Worm (Caenorhabditis elegans) whole organism, young adult: ENCODE data around the gene srbc-76.

Source experiments
- B0035.1 ChIP-seq: sonication (generic microtip); optimal IDR thresholded peaks from 2 replicates; lab custom pipeline; 2016; ENCODE audit warnings: missing genetic modification characterization, mild to moderate bottlenecking, missing compliant biosample characterization, missing genotype, missing genetic modification reagents
- C06A6.2 ChIP-seq: fragments of 200-800 bp; sonication (Bioruptor generic); conservative IDR thresholded peaks from 2 replicates; pipeline ENCODE4 v1.3.6; 2022; ENCODE audit warnings: missing genetic modification characterization, missing compliant biosample characterization
- D2030.7 ChIP-seq: fragments of 200-800 bp; sonication (Bioruptor generic); IDR thresholded peaks from 2 replicates; pipeline ENCODE4 v1.3.6; 2022; ENCODE audit warnings: missing genetic modification reagents, missing genetic modification characterization, missing compliant biosample characterization
- F55B11.4 ChIP-seq: sonication (generic microtip); optimal IDR thresholded peaks from 2 replicates; lab custom pipeline; 2016; ENCODE audit warnings: missing compliant biosample characterization, missing genetic modification characterization, borderline replicate concordance; ENCODE audit not compliant: insufficient read depth
- T26A5.8 ChIP-seq: sonication (generic microtip); optimal IDR thresholded peaks from 2 replicates; lab custom pipeline; 2016; ENCODE audit warnings: missing genetic modification characterization, missing compliant biosample characterization
- aptf-2 ChIP-seq: fragments of 200-800 bp; sonication (Bioruptor generic); conservative IDR thresholded peaks from 2 replicates; pipeline ENCODE4 v1.3.6; 2022; ENCODE audit warnings: missing genetic modification reagents, missing genetic modification characterization, missing compliant biosample characterization
- aptf-3 ChIP-seq: fragments of 200-800 bp; sonication (Bioruptor generic); IDR thresholded peaks from 2 replicates; pipeline ENCODE4 v1.3.6; 2022; ENCODE audit warnings: missing genetic modification characterization, missing compliant biosample characterization
- attf-5 ChIP-seq: fragments of 200-800 bp; sonication (Bioruptor generic); optimal IDR thresholded peaks from 2 replicates; lab custom pipeline; 2018; ENCODE audit warnings: mild to moderate bottlenecking, missing genetic modification characterization, missing compliant biosample characterization
- bed-1 ChIP-seq: fragments of 200-800 bp; sonication (Bioruptor generic); IDR thresholded peaks from 2 replicates; pipeline ENCODE4 v1.3.6; 2022; ENCODE audit warnings: missing genetic modification reagents, missing genetic modification characterization, missing compliant biosample characterization
- bed-2 ChIP-seq: fragments of 200-800 bp; sonication (Bioruptor generic); IDR thresholded peaks from 2 replicates; pipeline ENCODE4 v1.3.6; 2022; ENCODE audit warnings: missing genetic modification reagents, missing genetic modification characterization, missing compliant biosample characterization
- ceh-58 ChIP-seq: fragments of 200-800 bp; sonication (Bioruptor generic); IDR thresholded peaks from 2 replicates; pipeline ENCODE4 v1.3.6; 2022; ENCODE audit warnings: missing genetic modification characterization, missing compliant biosample characterization
- ceh-79 ChIP-seq: sonication (generic microtip); optimal IDR thresholded peaks from 2 replicates; lab custom pipeline; 2017; ENCODE audit warnings: mild to moderate bottlenecking, missing genetic modification characterization, missing compliant biosample characterization
- chd-7 ChIP-seq: sonication (generic microtip); optimal IDR thresholded peaks from 2 replicates; lab custom pipeline; 2016; ENCODE audit warnings: mild to moderate bottlenecking, missing genetic modification characterization, moderate library complexity, missing compliant biosample characterization
- dpff-1 ChIP-seq: sonication (generic microtip); optimal IDR thresholded peaks from 2 replicates; lab custom pipeline; 2017; ENCODE audit warnings: mild to moderate bottlenecking, missing genetic modification characterization, missing compliant biosample characterization
- dpl-1 ChIP-seq: fragments of 150-350 bp; optimal IDR thresholded peaks from 2 replicates; lab custom pipeline; 2014; ENCODE audit warnings: missing biosample characterization, missing genetic modification reagents, missing genetic modification characterization
- ekl-4 ChIP-seq: fragments of 200-800 bp; sonication (Bioruptor generic); IDR thresholded peaks from 2 replicates; pipeline ENCODE4 v1.3.6; 2022; ENCODE audit warnings: missing genetic modification reagents, missing genetic modification characterization, missing compliant biosample characterization
- hlh-26 ChIP-seq: fragments of 200-800 bp; sonication (Bioruptor generic); conservative IDR thresholded peaks from 2 replicates; pipeline ENCODE4 v1.3.6; 2022; ENCODE audit warnings: missing genetic modification reagents, missing genetic modification characterization, missing compliant biosample characterization
- hsf-1 ChIP-seq: fragments of 200-800 bp; sonication (Bioruptor generic); IDR thresholded peaks from 2 replicates; pipeline ENCODE4 v1.3.6; 2022; ENCODE audit warnings: missing genetic modification reagents, missing genetic modification characterization, missing compliant biosample characterization
- let-526 ChIP-seq: fragments of 200-800 bp; sonication (Bioruptor generic); IDR thresholded peaks from 2 replicates; pipeline ENCODE4 v1.3.6; 2022; ENCODE audit warnings: missing genetic modification reagents, missing genetic modification characterization, missing compliant biosample characterization
- let-607 ChIP-seq, 2 experiments: fragments of 200-800 bp in 1 of 2; sonication (Bioruptor generic) in 1 of 2; sonication (generic microtip) in 1 of 2; optimal IDR thresholded peaks; 2 replicates each; lab custom pipeline; 2016 to 2018; ENCODE audit warnings: mild to moderate bottlenecking in 2 of 2, missing compliant biosample characterization in 2 of 2, missing genetic modification characterization in 2 of 2, moderate library complexity in 2 of 2, missing genotype in 1 of 2
- lsy-27 ChIP-seq: sonication (generic microtip); optimal IDR thresholded peaks from 2 replicates; lab custom pipeline; 2017; ENCODE audit warnings: missing genetic modification characterization, mild to moderate bottlenecking, missing compliant biosample characterization, antibody characterized with exemption, missing genotype, borderline replicate concordance; ENCODE audit not compliant: insufficient read depth
- madf-3 ChIP-seq: fragments of 200-800 bp; sonication (Bioruptor generic); IDR thresholded peaks from 2 replicates; pipeline ENCODE4 v1.3.6; 2022; ENCODE audit warnings: missing genetic modification reagents, missing genetic modification characterization, missing compliant biosample characterization
- madf-8 ChIP-seq: fragments of 200-800 bp; sonication (Bioruptor generic); conservative IDR thresholded peaks from 2 replicates; pipeline ENCODE4 v1.3.6; 2022; ENCODE audit warnings: missing genetic modification reagents, missing genetic modification characterization, missing compliant biosample characterization
- mcd-1 ChIP-seq: fragments of 200-800 bp; sonication (Bioruptor generic); IDR thresholded peaks from 2 replicates; pipeline ENCODE4 v1.3.6; 2022; ENCODE audit warnings: missing genetic modification reagents, missing genetic modification characterization, missing compliant biosample characterization
- nfya-1 ChIP-seq: sonication (generic microtip); optimal IDR thresholded peaks from 2 replicates; lab custom pipeline; 2017; ENCODE audit warnings: antibody characterized with exemption, missing compliant biosample characterization, missing genetic modification characterization, borderline replicate concordance; ENCODE audit not compliant: insufficient read depth
- nfya-2 ChIP-seq: fragments of 200-800 bp; sonication (Bioruptor generic); IDR thresholded peaks from 2 replicates; pipeline ENCODE4 v1.3.6; 2022; ENCODE audit warnings: missing genetic modification reagents, missing genetic modification characterization, missing compliant biosample characterization
- nhr-90 ChIP-seq: sonication (generic microtip); optimal IDR thresholded peaks from 2 replicates; lab custom pipeline; 2016; ENCODE audit warnings: missing genotype, mild to moderate bottlenecking, missing genetic modification characterization, missing compliant biosample characterization
- pha-4 ChIP-seq: fragments of 150-350 bp; sonication (generic microtip); optimal IDR thresholded peaks from 2 replicates; lab custom pipeline; 2014; ENCODE audit warnings: missing biosample characterization, missing genetic modification reagents, missing genetic modification characterization
- rcor-1 ChIP-seq: fragments of 200-800 bp; sonication (Bioruptor generic); IDR thresholded peaks from 2 replicates; pipeline ENCODE4 v1.3.6; 2022; ENCODE audit warnings: missing genetic modification reagents, missing genetic modification characterization, missing compliant biosample characterization
- snpc-1.1 ChIP-seq: sonication (generic microtip); optimal IDR thresholded peaks from 2 replicates; lab custom pipeline; 2017; ENCODE audit warnings: missing genetic modification characterization, mild to moderate bottlenecking, missing compliant biosample characterization, antibody characterized with exemption, moderate library complexity, missing genotype, missing genetic modification reagents; ENCODE audit not compliant: insufficient read depth
- snpc-1.3 ChIP-seq: sonication (generic microtip); optimal IDR thresholded peaks from 2 replicates; lab custom pipeline; 2017; ENCODE audit warnings: missing genetic modification characterization, mild to moderate bottlenecking, missing compliant biosample characterization, antibody characterized with exemption, moderate library complexity, missing genotype, missing genetic modification reagents; ENCODE audit not compliant: insufficient read depth
- somi-1 ChIP-seq: fragments of 200-800 bp; sonication (Bioruptor generic); optimal IDR thresholded peaks from 2 replicates; lab custom pipeline; 2018; ENCODE audit warnings: mild to moderate bottlenecking, missing genetic modification characterization, missing compliant biosample characterization
- sptf-2 ChIP-seq: fragments of 200-800 bp; sonication (Bioruptor generic); optimal IDR thresholded peaks from 2 replicates; lab custom pipeline; 2018; ENCODE audit warnings: mild to moderate bottlenecking, missing genetic modification characterization, missing compliant biosample characterization
- unc-130 ChIP-seq: sonication (generic microtip); optimal IDR thresholded peaks from 2 replicates; lab custom pipeline; 2016; ENCODE audit warnings: missing genetic modification reagents, missing genetic modification characterization, missing compliant biosample characterization
- ztf-18 ChIP-seq: sonication (generic microtip); optimal IDR thresholded peaks from 2 replicates; lab custom pipeline; 2016; ENCODE audit warnings: missing genotype, mild to moderate bottlenecking, missing genetic modification characterization, missing compliant biosample characterization
- ztf-22 ChIP-seq: fragments of 200-800 bp; sonication (Bioruptor generic); optimal IDR thresholded peaks from 2 replicates; lab custom pipeline; 2018; ENCODE audit warnings: mild to moderate bottlenecking, missing genetic modification characterization, moderate library complexity, missing compliant biosample characterization
- ztf-3 ChIP-seq: fragments of 200-800 bp; sonication (Bioruptor generic); optimal IDR thresholded peaks from 2 replicates; lab custom pipeline; 2018; ENCODE audit warnings: mild to moderate bottlenecking, missing genetic modification characterization, missing compliant biosample characterization
- ztf-6 ChIP-seq: fragments of 200-800 bp; sonication (Bioruptor generic); IDR thresholded peaks from 2 replicates; pipeline ENCODE4 v1.3.6; 2022; ENCODE audit warnings: missing genetic modification reagents, missing genetic modification characterization, missing compliant biosample characterization

Gene srbc-76

ce11 chrV:15223668-15224067 lies 28.5 kb upstream of the srbc-76 start, which contains the start of gene srw-24:
Gene srw-24 (plus strand): TSS chrV:15223968.
- TF ChIP-seq dpl-1 (GFP tag; lab: Kevin White, UChicago), result no peak
- no peak for TF ChIP-seq rcor-1
- no peak for TF ChIP-seq snpc-1.3 (tag; lab: Kevin White, UChicago)
- no peak for TF ChIP-seq mcd-1 (GFP tag; lab: Robert Waterston, UW)
- TF ChIP-seq D2030.7 (GFP tag; lab: Robert Waterston, UW), result no peak
- TF ChIP-seq ceh-79 (tag; lab: Kevin White, UChicago), result no peak
- TF ChIP-seq madf-3, result no peak
- TF ChIP-seq pha-4 (tag; lab: Kevin White, UChicago), result no peak
- no peak for TF ChIP-seq ztf-22
- TF ChIP-seq unc-130 (GFP tag; lab: Kevin White, UChicago), result no peak
- no peak for TF ChIP-seq let-607 (tag; optimal IDR thresholded peaks at IDR 0.05; lab: Kevin White, UChicago)
- no peak for TF ChIP-seq somi-1
- no peak for TF ChIP-seq nfya-2 (GFP tag; lab: Robert Waterston, UW)
- no peak for TF ChIP-seq sptf-2 (GFP tag; lab: Kevin White, UChicago)
- no peak for TF ChIP-seq hlh-26 (GFP tag; lab: Robert Waterston, UW)
- TF ChIP-seq chd-7, result no peak
- no peak for TF ChIP-seq bed-1
- no peak for TF ChIP-seq lsy-27
- no peak for TF ChIP-seq F55B11.4 (tag; lab: Kevin White, UChicago)
- TF ChIP-seq ceh-58 (GFP tag; lab: Robert Waterston, UW), result no peak
- TF ChIP-seq, all 124 proteins: peak for 0

DNA sequence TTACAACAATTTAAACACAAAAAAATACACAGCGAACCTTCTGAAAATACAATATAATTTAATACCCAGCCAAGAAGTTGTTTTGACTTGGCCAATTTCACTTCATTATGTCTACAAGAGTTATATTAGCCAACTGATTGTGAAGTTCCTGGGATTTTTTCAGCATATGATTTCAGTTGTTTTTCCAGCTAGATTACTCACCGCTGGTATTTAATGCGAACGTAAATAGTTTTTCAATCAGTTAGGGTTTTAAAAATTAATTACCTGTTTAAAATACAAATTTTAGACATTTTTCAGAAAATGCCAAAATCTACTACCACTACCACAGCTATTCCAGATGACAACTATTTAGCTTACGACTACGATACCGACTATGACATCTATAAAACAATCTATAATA lies 26.5 kb upstream of the srbc-76 start, which contains the start of gene srw-14:
TSS of gene srw-14 (plus strand) at position 301 of the 400 bp plus-strand sequence.
- no peak for TF ChIP-seq aptf-3 (GFP tag; lab: Robert Waterston, UW)
- no peak for TF ChIP-seq T26A5.8
- no peak for TF ChIP-seq somi-1
- TF ChIP-seq bed-2 (GFP tag; lab: Robert Waterston, UW), result no peak
- TF ChIP-seq aptf-2 (GFP tag; lab: Robert Waterston, UW), result no peak
- TF ChIP-seq ztf-22, result no peak
- TF ChIP-seq madf-8 (GFP tag; lab: Robert Waterston, UW), result no peak
- TF ChIP-seq hsf-1 (GFP tag; lab: Robert Waterston, UW), result no peak

DNA sequence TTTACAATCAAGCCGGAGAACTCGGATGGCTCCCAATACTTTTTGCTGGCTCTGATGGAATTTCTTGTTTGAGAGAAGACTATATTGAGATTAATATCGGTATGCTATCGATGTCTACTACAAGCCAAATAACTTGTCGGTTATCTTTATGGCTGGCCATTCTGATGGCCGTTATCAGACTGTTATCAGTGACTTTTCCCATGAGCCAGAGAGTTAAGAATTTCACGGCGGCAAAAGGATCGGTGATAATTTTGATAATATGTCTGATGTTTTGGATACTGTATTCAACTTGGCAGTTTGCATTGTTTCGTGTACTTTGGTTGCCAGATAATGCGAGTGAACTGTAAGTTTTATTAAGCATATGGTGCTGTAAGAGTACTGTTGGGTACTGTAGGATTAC lies 26.0 kb upstream of the srbc-76 start:
- TF ChIP-seq nhr-90 (tag; lab: Kevin White, UChicago) (no peak), C06A6.2 (no peak), ekl-4 (GFP tag; lab: Robert Waterston, UW) (no peak), B0035.1 (tag; lab: Kevin White, UChicago) (no peak), nfya-1 (tag; lab: Kevin White, UChicago) (no peak), attf-5 (GFP tag; lab: Kevin White, UChicago) (no peak), ztf-3 (GFP tag; lab: Kevin White, UChicago) (no peak), snpc-1.1 (tag; lab: Kevin White, UChicago) (no peak), dpff-1 (no peak), let-526 (no peak), ztf-6 (GFP tag; lab: Robert Waterston, UW) (no peak), ztf-18 (tag; lab: Kevin White, UChicago) (no peak)
